Worm (Caenorhabditis elegans) whole organism, L4 larva: ENCODE measurements around the gene clec-175.

Source experiments
- D1046.2 ChIP-seq: fragments of 200-800 bp; sonication (Bioruptor generic); IDR thresholded peaks from 2 replicates; pipeline ENCODE4 v1.3.6; 2022; ENCODE audit warnings: missing genetic modification characterization, missing compliant biosample characterization
- F26F4.8 ChIP-seq: fragments of 200-800 bp; sonication (Bioruptor generic); conservative IDR thresholded peaks from 2 replicates; pipeline ENCODE4 v1.3.6; 2022; ENCODE audit warnings: missing genetic modification characterization, missing compliant biosample characterization
- F49E8.2 ChIP-seq: sonication (generic microtip); optimal IDR thresholded peaks from 2 replicates; lab custom pipeline; 2016; ENCODE audit warnings: missing compliant biosample characterization, mild to moderate bottlenecking, missing genetic modification characterization, borderline replicate concordance
- T20F7.1 ChIP-seq: fragments of 200-800 bp; sonication (Bioruptor generic); optimal IDR thresholded peaks from 2 replicates; lab custom pipeline; 2018; ENCODE audit warnings: mild to moderate bottlenecking, missing genetic modification characterization, missing compliant biosample characterization
- Y48G9A.11 ChIP-seq: fragments of 200-800 bp; sonication (Bioruptor generic); IDR thresholded peaks from 2 replicates; pipeline ENCODE4 v1.3.6; 2022; ENCODE audit warnings: missing genetic modification reagents, missing genetic modification characterization, missing compliant biosample characterization
- Y75B8A.6 ChIP-seq: fragments of 200-800 bp; sonication (Bioruptor generic); IDR thresholded peaks from 2 replicates; pipeline ENCODE4 v1.3.6; 2022; ENCODE audit warnings: missing genetic modification reagents, missing genetic modification characterization, missing compliant biosample characterization
- aha-1 ChIP-seq: fragments of 150-350 bp; peaks from one replicate; lab custom pipeline; 2014; ENCODE audit warnings: missing biosample characterization, missing genetic modification characterization
- ceh-28 ChIP-seq: fragments of 150-350 bp; optimal IDR thresholded peaks from 2 replicates; lab custom pipeline; 2014; ENCODE audit warnings: missing biosample characterization, missing genetic modification reagents, missing genetic modification characterization
- ceh-44 ChIP-seq: fragments of 200-800 bp; sonication (Bioruptor generic); IDR thresholded peaks from 2 replicates; pipeline ENCODE4 v1.3.6; 2022; ENCODE audit warnings: missing genetic modification reagents, missing genetic modification characterization, missing compliant biosample characterization
- ceh-62 ChIP-seq: sonication (generic microtip); optimal IDR thresholded peaks from 2 replicates; lab custom pipeline; 2017; ENCODE audit warnings: missing biosample characterization, missing genetic modification characterization
- daf-16 ChIP-seq, 3 experiments: sonication (generic microtip); optimal IDR thresholded peaks; 2 replicates each; lab custom pipeline; 2016 to 2017; ENCODE audit warnings: missing genetic modification characterization in 3 of 3, missing genetic modification reagents in 3 of 3, mild to moderate bottlenecking in 2 of 3, missing compliant biosample characterization in 2 of 3, missing biosample characterization in 1 of 3, moderate library complexity in 1 of 3
- daf-8 ChIP-seq: fragments of 200-800 bp; sonication (Bioruptor generic); IDR thresholded peaks from 2 replicates; pipeline ENCODE4 v1.3.6; 2022; ENCODE audit warnings: missing genetic modification characterization, missing compliant biosample characterization
- dmd-9 ChIP-seq: fragments of 200-800 bp; sonication (Bioruptor generic); IDR thresholded peaks from 2 replicates; pipeline ENCODE4 v1.3.6; 2022; ENCODE audit warnings: missing genetic modification reagents, missing genetic modification characterization, missing compliant biosample characterization
- dve-1 ChIP-seq: sonication (generic microtip); optimal IDR thresholded peaks from 2 replicates; lab custom pipeline; 2017; ENCODE audit warnings: antibody characterized with exemption, mild to moderate bottlenecking, missing genetic modification characterization, missing compliant biosample characterization; ENCODE audit not compliant: insufficient read depth
- egl-43 ChIP-seq: fragments of 200-800 bp; sonication (Bioruptor generic); IDR thresholded peaks from 2 replicates; pipeline ENCODE4 v1.3.6; 2022; ENCODE audit warnings: missing genetic modification reagents, missing genetic modification characterization, missing compliant biosample characterization
- fkh-10 ChIP-seq: fragments of 150-350 bp; optimal IDR thresholded peaks from 2 replicates; lab custom pipeline; 2014; ENCODE audit warnings: missing biosample characterization, missing genetic modification reagents, missing genetic modification characterization
- fos-1 ChIP-seq: fragments of 150-350 bp; optimal IDR thresholded peaks from 2 replicates; lab custom pipeline; 2014; ENCODE audit warnings: missing biosample characterization, missing genetic modification characterization
- gei-8 ChIP-seq: fragments of 200-800 bp; sonication (Bioruptor generic); optimal IDR thresholded peaks from 2 replicates; lab custom pipeline; 2018; ENCODE audit warnings: mild to moderate bottlenecking, missing genetic modification characterization, missing compliant biosample characterization
- hlh-11 ChIP-seq: fragments of 200-800 bp; sonication (Bioruptor generic); optimal IDR thresholded peaks from 2 replicates; lab custom pipeline; 2018; ENCODE audit warnings: mild to moderate bottlenecking, missing genetic modification characterization, missing compliant biosample characterization
- hlh-30 ChIP-seq: sonication (generic microtip); optimal IDR thresholded peaks from 2 replicates; lab custom pipeline; 2017; ENCODE audit warnings: antibody characterized with exemption, mild to moderate bottlenecking, missing genetic modification characterization, missing compliant biosample characterization; ENCODE audit not compliant: insufficient read depth
- hmg-1.1 ChIP-seq: fragments of 200-800 bp; sonication (Bioruptor generic); IDR thresholded peaks from 2 replicates; pipeline ENCODE4 v1.3.6; 2022; ENCODE audit warnings: missing genetic modification reagents, missing genetic modification characterization, missing compliant biosample characterization
- lin-13 ChIP-seq: fragments of 150-350 bp; optimal IDR thresholded peaks from 2 replicates; lab custom pipeline; 2014; ENCODE audit warnings: missing biosample characterization, missing genetic modification reagents, missing genetic modification characterization
- lin-38 ChIP-seq: fragments of 200-800 bp; sonication (Bioruptor generic); IDR thresholded peaks from 2 replicates; pipeline ENCODE4 v1.3.6; 2022; ENCODE audit warnings: missing genetic modification reagents, missing genetic modification characterization, missing compliant biosample characterization
- lsy-2 ChIP-seq, 2 experiments: fragments of 150-350 bp in 1 of 2; sonication (generic microtip) in 1 of 2; optimal IDR thresholded peaks; 2 replicates each; lab custom pipeline; 2014 to 2017; ENCODE audit warnings: missing biosample characterization in 2 of 2, missing genetic modification characterization in 2 of 2
- mdl-1 ChIP-seq, 2 experiments: fragments of 150-350 bp in 1 of 2; sonication (generic microtip) in 1 of 2; optimal IDR thresholded peaks; 2 replicates each; lab custom pipeline; 2014 to 2017; ENCODE audit warnings: missing biosample characterization in 2 of 2, missing genetic modification characterization in 2 of 2
- mep-1 ChIP-seq: fragments of 150-350 bp; sonication (generic microtip); optimal IDR thresholded peaks from 3 replicates; lab custom pipeline; 2014; ENCODE audit warnings: missing biosample characterization, missing genetic modification characterization
- nhr-102 ChIP-seq: sonication (generic microtip); optimal IDR thresholded peaks from 2 replicates; lab custom pipeline; 2016; ENCODE audit warnings: mild to moderate bottlenecking, missing genetic modification characterization, moderate library complexity, missing compliant biosample characterization
- nhr-11 ChIP-seq: fragments of 150-350 bp; optimal IDR thresholded peaks from 2 replicates; lab custom pipeline; 2014; ENCODE audit warnings: missing biosample characterization, missing genetic modification characterization
- nhr-237 ChIP-seq: sonication (generic microtip); optimal IDR thresholded peaks from 2 replicates; lab custom pipeline; 2017; ENCODE audit warnings: missing biosample characterization, missing genetic modification characterization
- nhr-6 ChIP-seq: fragments of 150-350 bp; optimal IDR thresholded peaks from 2 replicates; lab custom pipeline; 2014; ENCODE audit warnings: missing biosample characterization, missing genetic modification characterization
- pha-4 ChIP-seq, 2 experiments: fragments of 150-350 bp in 1 of 2; fragments of 200-800 bp in 1 of 2; sonication (Bioruptor generic) in 1 of 2; IDR thresholded peaks in 1 of 2; optimal IDR thresholded peaks in 1 of 2; 2 replicates each; pipeline versions ENCODE4 v1.3.6 to Lab custom; 2014 to 2022; ENCODE audit warnings: missing genetic modification characterization in 2 of 2, missing genetic modification reagents in 2 of 2, missing biosample characterization in 1 of 2, missing compliant biosample characterization in 1 of 2
- saeg-2 ChIP-seq: fragments of 200-800 bp; sonication (Bioruptor generic); IDR thresholded peaks from 2 replicates; pipeline ENCODE4 v1.3.6; 2022; ENCODE audit warnings: missing genetic modification reagents, missing genetic modification characterization, missing compliant biosample characterization
- snpc-1.2 ChIP-seq: fragments of 200-800 bp; sonication (Bioruptor generic); IDR thresholded peaks from 2 replicates; pipeline ENCODE4 v1.3.6; 2022; ENCODE audit warnings: missing genetic modification reagents, missing genetic modification characterization, missing compliant biosample characterization
- spr-3 ChIP-seq: fragments of 200-800 bp; sonication (Bioruptor generic); optimal IDR thresholded peaks from 2 replicates; lab custom pipeline; 2018; ENCODE audit warnings: mild to moderate bottlenecking, missing genetic modification characterization, missing compliant biosample characterization
- unc-130 ChIP-seq: sonication (generic microtip); optimal IDR thresholded peaks from 2 replicates; lab custom pipeline; 2016; ENCODE audit warnings: missing genetic modification reagents, missing genetic modification characterization, missing compliant biosample characterization
- unc-62 ChIP-seq, 3 experiments: fragments of 150-350 bp in 1 of 3; sonication (generic microtip); optimal IDR thresholded peaks in 2 of 3; peaks in 1 of 3; 1 replicate in 1 of 3; 2 replicates in 2 of 3; lab custom pipeline; 2014 to 2017; ENCODE audit warnings: missing biosample characterization in 3 of 3, missing genetic modification characterization in 3 of 3, missing genetic modification reagents in 3 of 3, missing genotype in 1 of 3
- vab-7 ChIP-seq: fragments of 200-800 bp; sonication (Bioruptor generic); IDR thresholded peaks from 2 replicates; pipeline ENCODE4 v1.3.6; 2022; ENCODE audit warnings: missing genetic modification reagents, missing genetic modification characterization, missing compliant biosample characterization
- zfp-2 ChIP-seq: sonication (generic microtip); optimal IDR thresholded peaks from 2 replicates; lab custom pipeline; 2016; ENCODE audit warnings: mild to moderate bottlenecking, missing genetic modification characterization, missing compliant biosample characterization
- zip-2 ChIP-seq: fragments of 150-350 bp; optimal IDR thresholded peaks from 2 replicates; lab custom pipeline; 2014; ENCODE audit warnings: missing biosample characterization, missing genetic modification characterization

clec-175 gene

ce11 chrIV:4446884-4447283, 24.8 kb downstream of the clec-175 start (continued):
- TF ChIP-seq lin-13 (GFP tag; lab: Kevin White, UChicago) (no peak), ceh-44 (GFP tag; lab: Robert Waterston, UW) (no peak), lsy-2 (tag; optimal IDR thresholded peaks at IDR 0.05; lab: Kevin White, UChicago) (peak; percentile 69 to 84), nhr-102 (tag; lab: Kevin White, UChicago) (peak; percentile 21), ceh-28 (tag; lab: Kevin White, UChicago) (peak; percentile 52), pha-4 (GFP tag; IDR thresholded peaks at IDR 0.05; lab: Robert Waterston, UW) (peak; percentile 32; the same call in 1 of the 2 replicates), pha-4 (tag; optimal IDR thresholded peaks at IDR 0.05; lab: Kevin White, UChicago) (no peak), snpc-1.2 (GFP tag; lab: Robert Waterston, UW) (peak; percentile 80), hlh-30 (tag; lab: Kevin White, UChicago) (peak; percentile 63), dve-1 (tag; lab: Kevin White, UChicago) (peak; percentile 61), egl-43 (GFP tag; lab: Robert Waterston, UW) (no peak; the same call in 1 of the 2 replicates), daf-16 (GFP tag; optimal IDR thresholded peaks at IDR 0.05; lab: Kevin White, UChicago) (no peak), daf-16 (tag; optimal IDR thresholded peaks at IDR 0.05; lab: Kevin White, UChicago) (peak; percentile 58), daf-8 (GFP tag; lab: Robert Waterston, UW) (no peak), hlh-11 (peak; percentile 2), lin-38 (GFP tag; lab: Robert Waterston, UW) (peak; percentile 50), T20F7.1 (peak; percentile 29), mep-1 (peak; percentile 46), zip-2 (no peak), nhr-6 (tag; lab: Kevin White, UChicago) (peak; percentile 68)

ce11 chrIV:4447284-4447366, 25.0 kb downstream of the clec-175 start, which contains the start of gene chat-1:
TSS of gene chat-1 (plus strand) at chrIV:4447331.
- TF ChIP-seq vab-7: no peak
- TF ChIP-seq Y48G9A.11 (GFP tag; lab: Robert Waterston, UW): no peak
- no peak for TF ChIP-seq spr-3 (GFP tag; lab: Kevin White, UChicago)
- TF ChIP-seq fos-1 (tag; lab: Kevin White, UChicago): no peak
- TF ChIP-seq nhr-6 (tag; lab: Kevin White, UChicago): no peak
- no peak for TF ChIP-seq ceh-62
- no peak for TF ChIP-seq lin-38 (GFP tag; lab: Robert Waterston, UW)
- TF ChIP-seq mdl-1 (tag; optimal IDR thresholded peaks at IDR 0.05; lab: Kevin White, UChicago): no peak
- TF ChIP-seq nhr-11 (tag; lab: Kevin White, UChicago): no peak
- no peak for TF ChIP-seq hmg-1.1
- no peak for TF ChIP-seq dmd-9 (GFP tag; lab: Robert Waterston, UW)
- no peak for TF ChIP-seq F49E8.2
- no peak for TF ChIP-seq zfp-2
- TF ChIP-seq fkh-10 (GFP tag; lab: Kevin White, UChicago): no peak
- TF ChIP-seq aha-1 (tag; lab: Kevin White, UChicago): no peak
- TF ChIP-seq gei-8 (GFP tag; lab: Kevin White, UChicago): no peak
- no peak for TF ChIP-seq nhr-237 (tag; lab: Kevin White, UChicago)

- TF ChIP-seq snpc-1.2 (GFP tag; lab: Robert Waterston, UW) (peak; percentile 63), unc-62 (GFP tag; optimal IDR thresholded peaks at IDR 0.05 in 1 of 2; lab: Kevin White, UChicago) (no peak), unc-62 (tag; optimal IDR thresholded peaks at IDR 0.05; lab: Kevin White, UChicago) (no peak), unc-130 (GFP tag; lab: Kevin White, UChicago) (peak; percentile 31), lin-38 (GFP tag; lab: Robert Waterston, UW) (peak; percentile 41), egl-43 (GFP tag; lab: Robert Waterston, UW) (0 out of 2 replicates have a peak, but pooled peaks have one; percentile 55), hmg-1.1 (no peak), Y75B8A.6 (GFP tag; lab: Robert Waterston, UW) (no peak), dmd-9 (GFP tag; lab: Robert Waterston, UW) (no peak), F26F4.8 (GFP tag; lab: Robert Waterston, UW) (no peak), D1046.2 (GFP tag; lab: Robert Waterston, UW) (0 out of 2 replicates have a peak, but pooled peaks have one; percentile 30), saeg-2 (no peak)
These were observed 25.2 kb downstream of the clec-175 start for ce11 chrIV:4447367-4447766.
